Fruit fly (Drosophila melanogaster) whole organism, embryonic: ENCODE data around the gene CG7296.

Source experiments
- Atf3 ChIP-seq: fragments of 200-800 bp; sonication (Bioruptor generic); optimal IDR thresholded peaks from 3 replicates; lab custom pipeline; 2016; ENCODE audit warnings: missing biosample characterization, missing genetic modification characterization
- B-H1 ChIP-seq: fragments of 200-800 bp; sonication (Bioruptor generic); IDR thresholded peaks from 3 replicates; pipeline ENCODE4 v1.3.6; 2022; ENCODE audit warnings: missing biosample characterization, missing genetic modification characterization
- CG10431 ChIP-seq: fragments of 200-800 bp; sonication (Bioruptor generic); optimal IDR thresholded peaks from 3 replicates; lab custom pipeline; 2018; ENCODE audit warnings: missing biosample characterization, mild to moderate bottlenecking, missing genetic modification characterization
- CG11247 ChIP-seq: fragments of 200-800 bp; sonication (Bioruptor generic); IDR thresholded peaks from 2 replicates; pipeline ENCODE4 v1.3.6; 2022; ENCODE audit warnings: missing biosample characterization, missing genetic modification characterization
- CG11398 ChIP-seq: fragments of 200-800 bp; sonication (Bioruptor generic); optimal IDR thresholded peaks from 2 replicates; lab custom pipeline; 2016; ENCODE audit warnings: missing biosample characterization, missing genetic modification characterization
- CG1233 ChIP-seq: fragments of 200-800 bp; sonication (Bioruptor generic); optimal IDR thresholded peaks from 4 replicates; lab custom pipeline; 2018; ENCODE audit warnings: missing biosample characterization, mild to moderate bottlenecking, missing genetic modification characterization
- CG12942 ChIP-seq: fragments of 200-800 bp; sonication (Bioruptor generic); optimal IDR thresholded peaks from 3 replicates; lab custom pipeline; 2016; ENCODE audit warnings: missing biosample characterization, missing genetic modification characterization
- CG14710 ChIP-seq: fragments of 200-800 bp; sonication (Bioruptor generic); optimal IDR thresholded peaks from 3 replicates; lab custom pipeline; 2019; ENCODE audit warnings: missing biosample characterization, mild to moderate bottlenecking, missing genetic modification characterization, moderate library complexity
- CG15601 ChIP-seq: fragments of 200-800 bp; sonication (Bioruptor generic); optimal IDR thresholded peaks from 3 replicates; lab custom pipeline; 2019; ENCODE audit warnings: missing biosample characterization, mild to moderate bottlenecking, missing genetic modification characterization, moderate library complexity
- CG17612 ChIP-seq: fragments of 200-800 bp; sonication (Bioruptor generic); IDR thresholded peaks from 2 replicates; pipeline ENCODE4 v1.3.6; 2022; ENCODE audit warnings: missing biosample characterization, missing genetic modification characterization
- CG3726 ChIP-seq: fragments of 200-800 bp; sonication (Bioruptor generic); IDR thresholded peaks from 3 replicates; pipeline ENCODE4, ENCODE4 v1.3.6; 2022; ENCODE audit warnings: missing biosample characterization, missing genetic modification characterization
- CG3838 ChIP-seq: fragments of 200-800 bp; sonication (Bioruptor generic); optimal IDR thresholded peaks from 3 replicates; lab custom pipeline; 2016; ENCODE audit warnings: missing biosample characterization, missing genetic modification characterization
- CG4360 ChIP-seq: fragments of 200-800 bp; sonication (Bioruptor generic); IDR thresholded peaks from 2 replicates; pipeline ENCODE4 v1.3.6; 2022; ENCODE audit warnings: missing biosample characterization, missing genetic modification characterization
- CG4617 ChIP-seq: fragments of 200-800 bp; sonication (Bioruptor generic); optimal IDR thresholded peaks from 3 replicates; lab custom pipeline; 2016; ENCODE audit warnings: missing biosample characterization, missing genetic modification characterization, borderline replicate concordance
- CG6272 ChIP-seq: fragments of 200-800 bp; sonication (Bioruptor generic); IDR thresholded peaks from 2 replicates; pipeline ENCODE4 v1.3.6; 2022; ENCODE audit warnings: missing biosample characterization, missing genetic modification characterization
- CG7357 ChIP-seq: fragments of 200-800 bp; sonication (Bioruptor generic); IDR thresholded peaks from 3 replicates; pipeline ENCODE4 v1.3.6; 2022; ENCODE audit warnings: missing biosample characterization, missing genetic modification characterization
- CG7786 ChIP-seq: fragments of 200-800 bp; sonication (Bioruptor generic); optimal IDR thresholded peaks from 2 replicates; lab custom pipeline; 2016; ENCODE audit warnings: missing biosample characterization, missing genetic modification characterization
- CG8359 ChIP-seq: fragments of 200-800 bp; sonication (Bioruptor generic); optimal IDR thresholded peaks from 2 replicates; lab custom pipeline; 2017; ENCODE audit warnings: missing biosample characterization, mild to moderate bottlenecking, missing genetic modification characterization, borderline replicate concordance
- CG9609 ChIP-seq: fragments of 200-800 bp; sonication (Bioruptor generic); optimal IDR thresholded peaks from 3 replicates; lab custom pipeline; 2016; ENCODE audit warnings: missing biosample characterization, missing genetic modification characterization
- CG9932 ChIP-seq: fragments of 200-800 bp; sonication (Bioruptor generic); IDR thresholded peaks from 2 replicates; pipeline ENCODE4 v1.3.6; 2022; ENCODE audit warnings: missing biosample characterization, missing genetic modification characterization
- CTCF ChIP-seq: fragments of 200-800 bp; sonication (Bioruptor generic); optimal IDR thresholded peaks from 2 replicates; lab custom pipeline; 2017; ENCODE audit warnings: missing biosample characterization, mild to moderate bottlenecking, missing genetic modification characterization, moderate library complexity
- Dp ChIP-seq: fragments of 200-800 bp; sonication (Bioruptor generic); optimal IDR thresholded peaks from 2 replicates; lab custom pipeline; 2018; ENCODE audit warnings: missing biosample characterization, mild to moderate bottlenecking, missing genetic modification characterization, moderate library complexity
- GATAe ChIP-seq: fragments of 200-800 bp; sonication (Bioruptor generic); conservative IDR thresholded peaks from 2 replicates; pipeline ENCODE4 v1.3.6; 2022; ENCODE audit warnings: missing biosample characterization, missing genetic modification characterization
- H2.0 ChIP-seq: fragments of 200-800 bp; sonication (Bioruptor generic); IDR thresholded peaks from 2 replicates; pipeline ENCODE4 v1.3.6; 2022; ENCODE audit warnings: missing biosample characterization, missing genetic modification characterization
- HmgZ ChIP-seq: fragments of 200-800 bp; sonication (Bioruptor generic); optimal IDR thresholded peaks from 2 replicates; lab custom pipeline; 2018; ENCODE audit warnings: missing biosample characterization, mild to moderate bottlenecking, missing genetic modification characterization
- Hr78 ChIP-seq, 2 experiments: fragments of 200-800 bp in 1 of 2; fragments of >200 bp in 1 of 2; sonication (Bioruptor generic) in 1 of 2; optimal IDR thresholded peaks; 2 replicates each; lab custom pipeline; 2017 to 2019; ENCODE audit warnings: missing biosample characterization in 2 of 2, missing genetic modification characterization in 2 of 2, mild to moderate bottlenecking in 1 of 2, moderate library complexity in 1 of 2
- Ptx1 ChIP-seq: fragments of 200-800 bp; sonication (Bioruptor generic); IDR thresholded peaks from 2 replicates; pipeline ENCODE4 v1.3.6; 2022; ENCODE audit warnings: missing biosample characterization, missing genetic modification characterization
- Trl ChIP-seq, 3 experiments: fragments of >200 bp in 2 of 3; fragments of 200-800 bp in 1 of 3; sonication (Bioruptor generic) in 1 of 3; optimal IDR thresholded peaks; 2 replicates in 1 of 3; 3 replicates in 2 of 3; lab custom pipeline; 2016 to 2017; ENCODE audit warnings: missing biosample characterization in 1 of 3, missing genetic modification characterization in 1 of 3
- Vsx1 ChIP-seq: fragments of 200-800 bp; sonication (Bioruptor generic); optimal IDR thresholded peaks from 2 replicates; lab custom pipeline; 2017; ENCODE audit warnings: missing biosample characterization, mild to moderate bottlenecking, missing genetic modification characterization, missing genetic modification reagents
- ab ChIP-seq: fragments of 200-800 bp; sonication (Bioruptor generic); optimal IDR thresholded peaks from 2 replicates; lab custom pipeline; 2016; ENCODE audit warnings: missing biosample characterization, missing genetic modification characterization
- abd-A ChIP-seq: fragments of 200-800 bp; sonication (Bioruptor generic); optimal IDR thresholded peaks from 3 replicates; lab custom pipeline; 2019; ENCODE audit warnings: missing biosample characterization, mild to moderate bottlenecking, missing genetic modification characterization, moderate library complexity
- caup ChIP-seq: fragments of 200-800 bp; sonication (Bioruptor generic); optimal IDR thresholded peaks from 3 replicates; lab custom pipeline; 2017; ENCODE audit warnings: missing biosample characterization, mild to moderate bottlenecking, missing genetic modification characterization, moderate library complexity; ENCODE audit not compliant: severe bottlenecking
- chn ChIP-seq: fragments of 200-800 bp; sonication (Bioruptor generic); optimal IDR thresholded peaks from 2 replicates; lab custom pipeline; 2016; ENCODE audit warnings: missing biosample characterization, missing genetic modification characterization
- ci ChIP-seq: fragments of 200-800 bp; sonication (Bioruptor generic); IDR thresholded peaks from 3 replicates; pipeline ENCODE4 v1.3.6; 2022; ENCODE audit warnings: missing biosample characterization, missing genetic modification characterization
- dmrt99B ChIP-seq: fragments of 200-800 bp; sonication (Bioruptor generic); optimal IDR thresholded peaks from 2 replicates; lab custom pipeline; 2018; ENCODE audit warnings: missing biosample characterization, mild to moderate bottlenecking, missing genetic modification characterization, moderate library complexity
- fd102C ChIP-seq: fragments of 200-800 bp; sonication (Bioruptor generic); optimal IDR thresholded peaks from 2 replicates; lab custom pipeline; 2018; ENCODE audit warnings: missing biosample characterization, mild to moderate bottlenecking, missing genetic modification characterization, moderate library complexity
- fd96Cb ChIP-seq: fragments of 200-800 bp; sonication (Bioruptor generic); optimal IDR thresholded peaks from 2 replicates; lab custom pipeline; 2018; ENCODE audit warnings: missing biosample characterization, mild to moderate bottlenecking, missing genetic modification characterization, moderate library complexity
- gsb-n ChIP-seq: fragments of 200-800 bp; sonication (Bioruptor generic); optimal IDR thresholded peaks from 3 replicates; lab custom pipeline; 2018; ENCODE audit warnings: missing biosample characterization, mild to moderate bottlenecking, missing genetic modification characterization
- kah ChIP-seq: fragments of 200-800 bp; sonication (Bioruptor generic); optimal IDR thresholded peaks from 2 replicates; lab custom pipeline; 2018; ENCODE audit warnings: missing biosample characterization, mild to moderate bottlenecking, missing genetic modification characterization
- nau ChIP-seq: fragments of 200-800 bp; sonication (Bioruptor generic); optimal IDR thresholded peaks from 3 replicates; lab custom pipeline; 2017; ENCODE audit warnings: missing biosample characterization, mild to moderate bottlenecking, missing genetic modification characterization, missing genetic modification reagents
- otp ChIP-seq: fragments of 200-800 bp; sonication (Bioruptor generic); IDR thresholded peaks from 3 replicates; pipeline ENCODE4, ENCODE4 v1.3.6; 2022; ENCODE audit warnings: missing biosample characterization, missing genetic modification characterization
- pum ChIP-seq: fragments of 200-800 bp; sonication (Bioruptor generic); optimal IDR thresholded peaks from 2 replicates; lab custom pipeline; 2016; ENCODE audit warnings: missing biosample characterization, missing genetic modification characterization
- row ChIP-seq: fragments of 200-800 bp; sonication (Bioruptor generic); IDR thresholded peaks from 3 replicates; pipeline ENCODE4 v1.3.6; 2022; ENCODE audit warnings: missing biosample characterization, missing genetic modification characterization
- run ChIP-seq: fragments of 200-800 bp; sonication (Bioruptor generic); optimal IDR thresholded peaks from 3 replicates; lab custom pipeline; 2018; ENCODE audit warnings: missing biosample characterization, mild to moderate bottlenecking, missing genetic modification characterization
- shn ChIP-seq: fragments of 200-800 bp; sonication (Bioruptor generic); optimal IDR thresholded peaks from 3 replicates; lab custom pipeline; 2016; ENCODE audit warnings: missing biosample characterization, missing genetic modification characterization
- stc ChIP-seq: fragments of 200-800 bp; sonication (Bioruptor generic); IDR thresholded peaks from 2 replicates; pipeline ENCODE4 v1.3.6; 2022; ENCODE audit warnings: missing biosample characterization, missing genetic modification characterization
- unc-4 ChIP-seq: fragments of 200-800 bp; sonication (Bioruptor generic); IDR thresholded peaks from 2 replicates; pipeline ENCODE4 v1.3.6; 2022; ENCODE audit warnings: missing biosample characterization, missing genetic modification characterization; ENCODE audit not compliant: partially characterized antibody
- wdn ChIP-seq: fragments of 200-800 bp; sonication (Bioruptor generic); IDR thresholded peaks from 2 replicates; pipeline ENCODE4 v1.3.6; 2022; ENCODE audit warnings: missing biosample characterization, missing genetic modification characterization
- wek ChIP-seq: fragments of 200-800 bp; sonication (Bioruptor generic); optimal IDR thresholded peaks from 3 replicates; lab custom pipeline; 2018; ENCODE audit warnings: missing biosample characterization, mild to moderate bottlenecking, missing genetic modification characterization, moderate library complexity

CG7296 gene

DNA sequence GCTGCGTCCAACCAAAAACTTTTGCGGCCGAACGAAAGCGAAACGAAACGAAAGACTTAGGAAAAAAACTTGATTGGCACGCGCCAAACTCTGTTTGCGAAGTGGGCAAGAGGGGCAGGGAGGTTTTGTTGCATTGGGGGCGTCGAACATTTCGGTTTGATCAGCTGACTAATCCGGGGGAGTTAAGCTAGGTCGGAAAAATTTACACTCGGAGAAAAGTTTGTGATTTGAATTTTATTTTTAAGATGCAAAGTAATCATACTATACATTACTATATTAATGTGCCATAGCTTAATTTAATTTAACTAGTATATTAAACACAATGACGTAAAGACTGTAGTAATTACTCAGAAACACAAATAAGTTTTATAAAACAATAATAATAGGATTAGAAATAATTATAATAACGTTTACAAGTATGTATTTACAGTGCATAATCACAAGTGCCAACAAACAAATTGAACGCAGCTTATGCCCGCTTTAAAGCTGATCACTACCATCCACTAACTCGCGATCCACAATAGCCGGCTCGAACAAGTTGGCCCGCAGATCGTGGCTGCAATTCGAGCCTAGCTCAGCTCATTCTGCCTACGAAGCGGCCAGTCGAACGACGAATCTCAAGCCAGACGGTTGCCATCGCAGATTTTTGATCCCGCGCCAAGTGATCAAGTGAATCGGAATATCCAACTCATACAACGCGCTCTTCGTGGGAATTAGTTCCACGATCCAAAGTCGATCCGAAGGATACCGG, 25.2 kb downstream of the CG7296 start, which contains the start of gene CG31871 (continued):
- peak; percentile 35 for TF ChIP-seq CG12942 (GFP tag; lab: Kevin White, UChicago)
- no peak for TF ChIP-seq Trl (optimal IDR thresholded peaks at IDR 0.05; lab: Kevin White, UChicago)
- no peak for TF ChIP-seq Trl (GFP tag; optimal IDR thresholded peaks at IDR 0.05; lab: Kevin White, UChicago)
- TF ChIP-seq CG7357 (GFP tag; lab: Robert Waterston, UW): peak; percentile 71; the same call in 2 of the 3 replicates
- peak; percentile 22 for TF ChIP-seq nau (GFP tag; lab: Kevin White, UChicago)
- no peak for TF ChIP-seq Dp (GFP tag; lab: Kevin White, UChicago)
- no peak for TF ChIP-seq CG4617 (GFP tag; lab: Kevin White, UChicago)
- TF ChIP-seq CG7786: no peak
- peak; percentile 77 for TF ChIP-seq stc (GFP tag; lab: Robert Waterston, UW)
- no peak for TF ChIP-seq CG3726
- TF ChIP-seq ci (GFP tag; lab: Robert Waterston, UW): no peak; the same call in 2 of the 3 replicates
- no peak for TF ChIP-seq chn (GFP tag; lab: Kevin White, UChicago)
- no peak for TF ChIP-seq otp (GFP tag; lab: Robert Waterston, UW)
- TF ChIP-seq HmgZ (tag; lab: Kevin White, UChicago): peak; percentile 43
- peak; percentile 75 for TF ChIP-seq row (GFP tag; lab: Robert Waterston, UW)
- no peak for TF ChIP-seq unc-4 (GFP tag; lab: Robert Waterston, UW)
- TF ChIP-seq Atf3 (GFP tag; lab: Kevin White, UChicago): no peak
- TF ChIP-seq kah (GFP tag; lab: Kevin White, UChicago): peak; percentile 9
- peak; percentile 75 for TF ChIP-seq Ptx1 (GFP tag; lab: Robert Waterston, UW)
- TF ChIP-seq CG11398 (GFP tag; lab: Kevin White, UChicago): no peak
- TF ChIP-seq CG3838: no peak
- TF ChIP-seq fd102C (GFP tag; lab: Kevin White, UChicago): no peak
- no peak for TF ChIP-seq ab (GFP tag; lab: Kevin White, UChicago)
- peak; percentile 89 for TF ChIP-seq dmrt99B (tag; lab: Kevin White, UChicago)
- peak; percentile 79 for TF ChIP-seq CG15601 (tag; lab: Kevin White, UChicago)
- TF ChIP-seq pum: no peak
- no peak for TF ChIP-seq CTCF (GFP tag; lab: Kevin White, UChicago)
- TF ChIP-seq CG4360 (GFP tag; lab: Robert Waterston, UW): no peak
- peak; percentile 76 for TF ChIP-seq fd96Cb
- peak; percentile 46; the same call in 2 of the 3 replicates for TF ChIP-seq B-H1
- peak; percentile 57 for TF ChIP-seq CG9932
- peak; percentile 53 for TF ChIP-seq CG1233 (GFP tag; lab: Kevin White, UChicago)
- TF ChIP-seq run (tag; lab: Kevin White, UChicago): peak; percentile 65
- no peak for TF ChIP-seq CG17612
- TF ChIP-seq abd-A (tag; lab: Kevin White, UChicago): no peak
- peak; percentile 72 for TF ChIP-seq CG14710 (tag; lab: Kevin White, UChicago)
- TF ChIP-seq wek (GFP tag; lab: Kevin White, UChicago): no peak
- TF ChIP-seq gsb-n: peak; percentile 79
- TF ChIP-seq Vsx1 (GFP tag; lab: Kevin White, UChicago): no peak
- 0 out of 2 replicates have a peak, but pooled peaks have one; percentile 28 for TF ChIP-seq GATAe (GFP tag; lab: Robert Waterston, UW)
- TF ChIP-seq caup (GFP tag; lab: Kevin White, UChicago): peak; percentile 57
- peak; percentile 16; the same call in 1 of the 2 replicates for TF ChIP-seq CG6272 (GFP tag; lab: Robert Waterston, UW)
- TF ChIP-seq CG8359: peak; percentile 2
- no peak for TF ChIP-seq CG9609 (GFP tag; lab: Kevin White, UChicago)
- no peak for TF ChIP-seq shn
- TF ChIP-seq Hr78 (GFP tag; optimal IDR thresholded peaks at IDR 0.05; lab: Kevin White, UChicago): peak in 1 of 2 experiments; percentile 48
- peak; percentile 62 for TF ChIP-seq H2.0
- TF ChIP-seq wdn (GFP tag; lab: Robert Waterston, UW): peak; percentile 17; the same call in 1 of the 2 replicates
- TF ChIP-seq CG10431 (GFP tag; lab: Kevin White, UChicago): peak; percentile 6
- no peak for TF ChIP-seq CG11247 (GFP tag; lab: Robert Waterston, UW)
